Fruit fly (Drosophila melanogaster) whole organism, embryonic: Measurements from ENCODE around the gene Nak.
A peak's percentile ranks its signal among the peaks of the same experiment; 100 is the strongest.

Source experiments
- Antp ChIP-seq: fragments of 200-800 bp; sonication (Bioruptor generic); optimal IDR thresholded peaks from 3 replicates; lab custom pipeline; 2016; ENCODE audit warnings: missing biosample characterization, missing genetic modification characterization
- BEAF-32 ChIP-seq: fragments of 200-800 bp; sonication (Bioruptor generic); optimal IDR thresholded peaks from 3 replicates; lab custom pipeline; 2017; ENCODE audit warnings: missing biosample characterization, missing genetic modification characterization, mild to moderate bottlenecking, moderate library complexity, missing genetic modification reagents
- Bgb ChIP-seq: fragments of 200-800 bp; sonication (Bioruptor generic); IDR thresholded peaks from 2 replicates; pipeline ENCODE4 v1.3.6; 2022; ENCODE audit warnings: missing biosample characterization, missing genetic modification characterization; ENCODE audit not compliant: partially characterized antibody
- CG11560 ChIP-seq: fragments of 200-800 bp; sonication (Bioruptor generic); IDR thresholded peaks from 3 replicates; pipeline ENCODE4 v1.3.6; 2022; ENCODE audit warnings: missing biosample characterization, missing genetic modification characterization
- CG12155 ChIP-seq: fragments of 200-800 bp; sonication (Bioruptor generic); optimal IDR thresholded peaks from 3 replicates; lab custom pipeline; 2016; ENCODE audit warnings: missing biosample characterization, missing genetic modification characterization
- CG12219 ChIP-seq: fragments of 200-800 bp; sonication (Bioruptor generic); optimal IDR thresholded peaks from 3 replicates; lab custom pipeline; 2018; ENCODE audit warnings: missing biosample characterization, mild to moderate bottlenecking, missing genetic modification characterization
- CG12659 ChIP-seq: fragments of 200-800 bp; sonication (Bioruptor generic); optimal IDR thresholded peaks from 3 replicates; lab custom pipeline; 2017; ENCODE audit warnings: mild to moderate bottlenecking, missing biosample characterization, missing genetic modification reagents, missing genetic modification characterization
- CG13287 ChIP-seq: fragments of 200-800 bp; sonication (Bioruptor generic); IDR thresholded peaks from 2 replicates; pipeline ENCODE4 v1.3.6; 2022; ENCODE audit warnings: missing biosample characterization, missing genetic modification characterization; ENCODE audit not compliant: partially characterized antibody
- CG13624 ChIP-seq: fragments of 200-800 bp; sonication (Bioruptor generic); optimal IDR thresholded peaks from 2 replicates; lab custom pipeline; 2016; ENCODE audit warnings: missing biosample characterization, missing genetic modification characterization
- CG13894 ChIP-seq: fragments of 200-800 bp; sonication (Bioruptor generic); optimal IDR thresholded peaks from 3 replicates; lab custom pipeline; 2018; ENCODE audit warnings: missing biosample characterization, mild to moderate bottlenecking, missing genetic modification characterization, moderate library complexity
- CG1603 ChIP-seq: fragments of 200-800 bp; sonication (Bioruptor generic); optimal IDR thresholded peaks from 2 replicates; lab custom pipeline; 2019; ENCODE audit warnings: missing biosample characterization, mild to moderate bottlenecking, missing genetic modification characterization, moderate library complexity
- CG16813 ChIP-seq: fragments of 200-800 bp; sonication (Bioruptor generic); IDR thresholded peaks from 3 replicates; pipeline ENCODE4 v1.3.6; 2022; ENCODE audit warnings: missing biosample characterization, missing genetic modification characterization; ENCODE audit not compliant: partially characterized antibody
- CG2116 ChIP-seq: fragments of 200-800 bp; sonication (Bioruptor generic); optimal IDR thresholded peaks from 3 replicates; lab custom pipeline; 2018; ENCODE audit warnings: missing biosample characterization, mild to moderate bottlenecking, missing genetic modification characterization
- CG34224 ChIP-seq: fragments of 200-800 bp; sonication (Bioruptor generic); IDR thresholded peaks from 3 replicates; pipeline ENCODE4 v1.3.6; 2022; ENCODE audit warnings: missing biosample characterization, missing genetic modification characterization; ENCODE audit not compliant: partially characterized antibody
- CG4360 ChIP-seq: fragments of 200-800 bp; sonication (Bioruptor generic); IDR thresholded peaks from 2 replicates; pipeline ENCODE4 v1.3.6; 2022; ENCODE audit warnings: missing biosample characterization, missing genetic modification characterization
- CG4617 ChIP-seq: fragments of 200-800 bp; sonication (Bioruptor generic); optimal IDR thresholded peaks from 3 replicates; lab custom pipeline; 2016; ENCODE audit warnings: missing biosample characterization, missing genetic modification characterization, borderline replicate concordance
- CG6791 ChIP-seq: fragments of 200-800 bp; sonication (Bioruptor generic); IDR thresholded peaks from 3 replicates; pipeline ENCODE4 v1.3.6; 2022; ENCODE audit warnings: missing biosample characterization, missing genetic modification characterization; ENCODE audit not compliant: partially characterized antibody
- CG7745 ChIP-seq: fragments of 200-800 bp; sonication (Bioruptor generic); optimal IDR thresholded peaks from 2 replicates; lab custom pipeline; 2018; ENCODE audit warnings: missing biosample characterization, mild to moderate bottlenecking, missing genetic modification characterization, moderate library complexity
- CG7963 ChIP-seq: fragments of 200-800 bp; sonication (Bioruptor generic); IDR thresholded peaks from 3 replicates; pipeline ENCODE4 v1.3.6; 2022; ENCODE audit warnings: missing biosample characterization, missing genetic modification characterization; ENCODE audit not compliant: partially characterized antibody
- CG8944 ChIP-seq: fragments of 200-800 bp; sonication (Bioruptor generic); optimal IDR thresholded peaks from 3 replicates; lab custom pipeline; 2016; ENCODE audit warnings: missing biosample characterization, missing genetic modification characterization
- Camta ChIP-seq: fragments of 200-800 bp; sonication (Bioruptor generic); optimal IDR thresholded peaks from 2 replicates; lab custom pipeline; 2016; ENCODE audit warnings: missing biosample characterization, missing genetic modification characterization
- Dll ChIP-seq: fragments of 200-800 bp; sonication (Bioruptor generic); IDR thresholded peaks from 4 replicates; pipeline ENCODE4 v1.3.6; 2022; ENCODE audit warnings: missing biosample characterization, missing genetic modification characterization; ENCODE audit not compliant: partially characterized antibody
- Dp ChIP-seq: fragments of 200-800 bp; sonication (Bioruptor generic); optimal IDR thresholded peaks from 2 replicates; lab custom pipeline; 2018; ENCODE audit warnings: missing biosample characterization, mild to moderate bottlenecking, missing genetic modification characterization, moderate library complexity
- Dref ChIP-seq: fragments of 200-800 bp; sonication (Bioruptor generic); IDR thresholded peaks from 2 replicates; pipeline ENCODE4 v1.3.6; 2022; ENCODE audit warnings: missing biosample characterization, missing genetic modification characterization
- E2f2 ChIP-seq: fragments of 200-800 bp; sonication (Bioruptor generic); IDR thresholded peaks from 2 replicates; pipeline ENCODE4 v1.3.6; 2022; ENCODE audit warnings: missing biosample characterization, missing genetic modification characterization
- HLH4C ChIP-seq: fragments of 200-800 bp; sonication (Bioruptor generic); IDR thresholded peaks from 3 replicates; pipeline ENCODE4 v1.3.6; 2022; ENCODE audit warnings: missing biosample characterization, missing genetic modification characterization; ENCODE audit not compliant: partially characterized antibody
- Rfx ChIP-seq: fragments of 200-800 bp; sonication (Bioruptor generic); IDR thresholded peaks from 2 replicates; pipeline ENCODE4 v1.3.6; 2022; ENCODE audit warnings: missing biosample characterization, missing genetic modification characterization
- Scr ChIP-seq: fragments of 200-800 bp; sonication (Bioruptor generic); IDR thresholded peaks from 2 replicates; pipeline ENCODE4 v1.3.6; 2022; ENCODE audit warnings: missing biosample characterization, missing genetic modification characterization; ENCODE audit not compliant: partially characterized antibody
- Sry-δ ChIP-seq: fragments of 200-800 bp; sonication (Bioruptor generic); optimal IDR thresholded peaks from 2 replicates; lab custom pipeline; 2016; ENCODE audit warnings: missing biosample characterization, missing genetic modification characterization
- al ChIP-seq: fragments of 200-800 bp; sonication (Bioruptor generic); IDR thresholded peaks from 2 replicates; pipeline ENCODE4 v1.3.6; 2022; ENCODE audit warnings: missing biosample characterization, missing genetic modification characterization
- amos ChIP-seq: fragments of 200-800 bp; sonication (Bioruptor generic); IDR thresholded peaks from 2 replicates; pipeline ENCODE4 v1.3.6; 2022; ENCODE audit warnings: missing biosample characterization, missing genetic modification characterization; ENCODE audit not compliant: partially characterized antibody
- ato ChIP-seq: fragments of 200-800 bp; sonication (Bioruptor generic); IDR thresholded peaks from 2 replicates; pipeline ENCODE4 v1.3.6; 2022; ENCODE audit warnings: missing biosample characterization, missing genetic modification characterization; ENCODE audit not compliant: partially characterized antibody
- chinmo ChIP-seq: fragments of 200-800 bp; sonication (Bioruptor generic); IDR thresholded peaks from 4 replicates; pipeline ENCODE4 v1.3.6; 2022; ENCODE audit warnings: missing biosample characterization, missing genetic modification characterization; ENCODE audit not compliant: partially characterized antibody
- crp ChIP-seq, 2 experiments: fragments of 200-800 bp; sonication (Bioruptor generic); optimal IDR thresholded peaks; 2 replicates in 1 of 2; 3 replicates in 1 of 2; lab custom pipeline; 2017; ENCODE audit warnings: missing biosample characterization in 2 of 2, missing genetic modification characterization in 2 of 2, mild to moderate bottlenecking in 1 of 2, moderate library complexity in 1 of 2
- en ChIP-seq: fragments of 200-800 bp; sonication (Bioruptor generic); optimal IDR thresholded peaks from 2 replicates; lab custom pipeline; 2016; ENCODE audit warnings: missing biosample characterization, missing genetic modification characterization
- gfzf ChIP-seq: fragments of 200-800 bp; sonication (Bioruptor generic); optimal IDR thresholded peaks from 2 replicates; lab custom pipeline; 2016; ENCODE audit warnings: missing biosample characterization, mild to moderate bottlenecking, missing genetic modification characterization, moderate library complexity
- gt ChIP-seq: fragments of 200-800 bp; sonication (Bioruptor generic); IDR thresholded peaks from 2 replicates; pipeline ENCODE4 v1.3.6; 2022; ENCODE audit warnings: missing biosample characterization, missing genetic modification characterization
- hbn ChIP-seq: fragments of 200-800 bp; sonication (Bioruptor generic); IDR thresholded peaks from 2 replicates; pipeline ENCODE4 v1.3.6; 2022; ENCODE audit warnings: missing biosample characterization, missing genetic modification characterization; ENCODE audit not compliant: partially characterized antibody
- knrl ChIP-seq: fragments of 200-800 bp; sonication (Bioruptor generic); IDR thresholded peaks from 3 replicates; pipeline ENCODE4 v1.3.6; 2022; ENCODE audit warnings: missing biosample characterization, missing genetic modification characterization; ENCODE audit not compliant: partially characterized antibody
- nerfin-2 ChIP-seq: fragments of 200-800 bp; sonication (Bioruptor generic); IDR thresholded peaks from 2 replicates; pipeline ENCODE4 v1.3.6; 2022; ENCODE audit warnings: missing biosample characterization, missing genetic modification characterization; ENCODE audit not compliant: partially characterized antibody
- p53 ChIP-seq: fragments of 200-800 bp; sonication (Bioruptor generic); optimal IDR thresholded peaks from 2 replicates; lab custom pipeline; 2016; ENCODE audit warnings: missing biosample characterization, missing genetic modification characterization
- pzg ChIP-seq: fragments of 200-800 bp; sonication (Bioruptor generic); optimal IDR thresholded peaks from 3 replicates; lab custom pipeline; 2018; ENCODE audit warnings: missing biosample characterization, mild to moderate bottlenecking, missing genetic modification characterization, moderate library complexity
- sob ChIP-seq: fragments of 200-800 bp; sonication (Bioruptor generic); IDR thresholded peaks from 2 replicates; pipeline ENCODE4 v1.3.6; 2022; ENCODE audit warnings: missing biosample characterization, missing genetic modification characterization
- stwl ChIP-seq: fragments of 200-800 bp; sonication (Bioruptor generic); optimal IDR thresholded peaks from 3 replicates; lab custom pipeline; 2018; ENCODE audit warnings: missing biosample characterization, mild to moderate bottlenecking, missing genetic modification characterization, moderate library complexity
- sug ChIP-seq: fragments of 200-800 bp; optimal IDR thresholded peaks from 2 replicates; lab custom pipeline; 2019; ENCODE audit warnings: missing biosample characterization, mild to moderate bottlenecking, missing genetic modification characterization, moderate library complexity
- trem ChIP-seq: fragments of 200-800 bp; optimal IDR thresholded peaks from 3 replicates; lab custom pipeline; 2019; ENCODE audit warnings: missing biosample characterization, mild to moderate bottlenecking, missing genetic modification characterization, moderate library complexity
- vnd ChIP-seq: fragments of 200-800 bp; sonication (Bioruptor generic); IDR thresholded peaks from 3 replicates; pipeline ENCODE4 v1.3.6; 2022; ENCODE audit warnings: missing biosample characterization, missing genetic modification characterization; ENCODE audit not compliant: partially characterized antibody

Gene Nak

DNA sequence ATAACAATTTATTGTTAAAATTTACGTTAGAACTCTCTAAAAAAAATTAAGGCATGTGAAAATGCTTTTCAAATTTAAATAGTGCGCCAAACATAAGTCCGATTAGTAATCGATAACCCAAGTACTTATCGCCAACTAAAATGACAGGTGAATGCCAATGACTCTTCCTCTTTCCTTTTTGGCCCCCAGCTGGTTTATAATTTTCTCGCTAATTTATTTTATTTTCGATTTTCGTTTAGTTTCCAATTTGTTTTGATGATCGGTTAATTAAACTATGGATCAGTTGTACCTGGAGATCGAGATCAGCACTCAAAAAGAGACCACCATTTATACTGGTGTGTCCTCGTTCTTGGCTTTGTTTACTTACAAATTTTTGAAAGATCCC is 19.8 kb downstream of the Nak start, which contains the start of gene CG10428:
Gene CG10428 (plus strand): TSS at position 161 of the 385 bp plus-strand sequence.
- TF ChIP-seq Dref (peak; percentile 93), CG6791 (peak; percentile 34; the same call in 1 of the 3 replicates), BEAF-32 (GFP tag; lab: Kevin White, UChicago) (peak; percentile 55), al (GFP tag; lab: Robert Waterston, UW) (no peak), gt (GFP tag; lab: Robert Waterston, UW) (no peak), p53 (GFP tag; lab: Kevin White, UChicago) (no peak), Sry-δ (GFP tag; lab: Kevin White, UChicago) (peak; percentile 45), vnd (GFP tag; lab: Robert Waterston, UW) (peak; percentile 41; the same call in 1 of the 3 replicates), Rfx (GFP tag; lab: Robert Waterston, UW) (no peak), CG12219 (GFP tag; lab: Kevin White, UChicago) (no peak), nerfin-2 (GFP tag; lab: Robert Waterston, UW) (peak; percentile 46; the same call in 1 of the 2 replicates), CG34224 (GFP tag; lab: Robert Waterston, UW) (0 out of 3 replicates have a peak, but pooled peaks have one; percentile 48), amos (peak; percentile 38; the same call in 1 of the 2 replicates), trem (tag; lab: Kevin White, UChicago) (peak; percentile 46), hbn (GFP tag; lab: Robert Waterston, UW) (peak; percentile 56; the same call in 1 of the 2 replicates), CG13624 (GFP tag; lab: Kevin White, UChicago) (no peak), crp (GFP tag; optimal IDR thresholded peaks at IDR 0.05; lab: Kevin White, UChicago) (peak in 1 of 2 experiments; percentile 84), Bgb (GFP tag; lab: Robert Waterston, UW) (peak; percentile 63; the same call in 1 of the 2 replicates), chinmo (GFP tag; lab: Robert Waterston, UW) (0 out of 4 replicates have a peak, but pooled peaks have one; percentile 11), Camta (no peak), CG7963 (GFP tag; lab: Robert Waterston, UW) (peak; percentile 27; the same call in 1 of the 3 replicates), sug (tag; lab: Kevin White, UChicago) (peak; percentile 99), Dll (GFP tag; lab: Robert Waterston, UW) (peak; percentile 59; the same call in 1 of the 4 replicates), CG4617 (peak; percentile 64), knrl (GFP tag; lab: Robert Waterston, UW) (no peak), gfzf (GFP tag; lab: Kevin White, UChicago) (peak; percentile 16), E2f2 (GFP tag; lab: Robert Waterston, UW) (peak; percentile 96), sob (GFP tag; lab: Robert Waterston, UW) (no peak), stwl (tag; lab: Kevin White, UChicago) (peak; percentile 23), pzg (GFP tag; lab: Kevin White, UChicago) (peak; percentile 69), Scr (peak; percentile 50), en (no peak), CG1603 (tag; lab: Kevin White, UChicago) (peak; percentile 26), CG13894 (tag; lab: Kevin White, UChicago) (no peak), CG8944 (GFP tag; lab: Kevin White, UChicago) (no peak), Antp (GFP tag; lab: Kevin White, UChicago) (no peak), CG12155 (GFP tag; lab: Kevin White, UChicago) (peak; percentile 69), CG12659 (GFP tag; lab: Kevin White, UChicago) (peak; percentile 31), CG4360 (GFP tag; lab: Robert Waterston, UW) (no peak), CG16813 (GFP tag; lab: Robert Waterston, UW) (peak; percentile 43; the same call in 2 of the 3 replicates), CG13287 (peak; percentile 61; the same call in 1 of the 2 replicates), Dp (GFP tag; lab: Kevin White, UChicago) (peak; percentile 93), HLH4C (peak; percentile 63), CG7745 (tag; lab: Kevin White, UChicago) (peak; percentile 97), CG11560 (tag; lab: Robert Waterston, UW) (peak; percentile 13; the same call in 1 of the 3 replicates), CG2116 (GFP tag; lab: Kevin White, UChicago) (peak; percentile 60), ato (GFP tag; lab: Robert Waterston, UW) (0 out of 2 replicates have a peak, but pooled peaks have one; percentile 52)
